Worm (Caenorhabditis elegans) whole organism, L3 larva: ENCODE measurements around the gene nhr-181.

Experiments
- ceh-9 ChIP-seq: sonication (generic microtip); optimal IDR thresholded peaks from 2 replicates; lab custom pipeline; 2018; ENCODE audit warnings: missing biosample characterization, missing genetic modification characterization
- fos-1 ChIP-seq: fragments of 150-350 bp; optimal IDR thresholded peaks from 2 replicates; lab custom pipeline; 2014; ENCODE audit warnings: missing biosample characterization, missing genetic modification characterization
- lin-39 ChIP-seq: fragments of 150-350 bp; optimal IDR thresholded peaks from 2 replicates; lab custom pipeline; 2018; ENCODE audit warnings: missing biosample characterization, missing genetic modification reagents, missing genetic modification characterization
- nhr-23 ChIP-seq: fragments of 150-350 bp; optimal IDR thresholded peaks from 2 replicates; lab custom pipeline; 2014; ENCODE audit warnings: missing biosample characterization, missing genetic modification reagents, missing genetic modification characterization
- pha-4 ChIP-seq: fragments of 150-350 bp; optimal IDR thresholded peaks from 2 replicates; lab custom pipeline; 2014; ENCODE audit warnings: missing biosample characterization, missing genetic modification reagents, missing genetic modification characterization
- skn-1 ChIP-seq: fragments of 150-350 bp; optimal IDR thresholded peaks from 2 replicates; lab custom pipeline; 2014; ENCODE audit warnings: missing biosample characterization, missing genetic modification characterization
- unc-39 ChIP-seq: sonication (generic microtip); optimal IDR thresholded peaks from 4 replicates; lab custom pipeline; 2017; ENCODE audit warnings: missing biosample characterization, missing genetic modification characterization

DNA sequence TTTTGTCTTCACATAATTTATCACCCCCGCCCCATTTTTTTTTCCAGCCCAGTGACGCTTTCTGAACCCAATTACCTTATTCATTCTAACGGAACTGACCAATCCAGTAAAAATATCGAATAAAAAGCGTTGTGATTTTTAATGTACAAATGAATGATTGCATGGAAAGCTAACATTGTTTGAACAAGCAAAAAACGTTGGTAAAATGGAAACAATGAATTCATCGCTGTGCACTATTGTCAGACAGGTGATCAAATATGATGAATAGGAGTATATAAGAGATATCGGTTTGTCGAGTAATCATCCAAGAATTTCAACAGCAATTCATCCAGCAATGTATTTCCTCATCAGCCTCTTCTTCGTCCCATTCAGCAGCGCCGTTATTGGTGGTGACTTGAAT is 34.8 kb downstream of the nhr-181 start, which contains the start of gene phat-4:
- TF ChIP-seq unc-39 (tag; lab: Kevin White, UChicago) (no peak), skn-1 (tag; lab: Kevin White, UChicago) (no peak), pha-4 (no peak), ceh-9 (tag; lab: Kevin White, UChicago) (no peak), fos-1 (tag; lab: Kevin White, UChicago) (no peak), nhr-23 (tag; lab: Kevin White, UChicago) (no peak), lin-39 (tag; lab: Kevin White, UChicago) (no peak)
